Fruit fly (Drosophila melanogaster): ENCODE data around the gene Prx2.

dm6 chrX:13376520-13376919, 46.9 kb downstream of the Prx2 start:
- TF ChIP-seq CG5204 (GFP tag; optimal IDR thresholded peaks at IDR 0.05) (no peak), cnc (optimal IDR thresholded peaks at IDR 0.05) (no peak), CG7101 (tag; optimal IDR thresholded peaks at IDR 0.05) (peak; percentile 92), kay (GFP tag; ENCODE audit: borderline replicate concordance) (peak; percentile 65), CG12768 (GFP tag; optimal IDR thresholded peaks at IDR 0.05) (peak; percentile 75), pad (GFP tag; optimal IDR thresholded peaks at IDR 0.05) (peak; percentile 62)
